Worm (Caenorhabditis elegans) whole organism, young adult: ENCODE data around the gene T08H10.3.

Source experiments
- Y53F4B.3 ChIP-seq: fragments of 200-800 bp; sonication (Bioruptor generic); IDR thresholded peaks from 2 replicates; pipeline ENCODE4 v1.3.6; 2022; ENCODE audit warnings: missing genetic modification reagents, missing genetic modification characterization, missing compliant biosample characterization
- atf-7 ChIP-seq: sonication (generic microtip); optimal IDR thresholded peaks from 2 replicates; lab custom pipeline; 2017; ENCODE audit warnings: mild to moderate bottlenecking, missing genetic modification characterization, missing compliant biosample characterization
- ceh-27 ChIP-seq: fragments of 200-800 bp; sonication (Bioruptor generic); optimal IDR thresholded peaks from 2 replicates; lab custom pipeline; 2018; ENCODE audit warnings: mild to moderate bottlenecking, missing genetic modification characterization, moderate library complexity, missing compliant biosample characterization
- madf-3 ChIP-seq: fragments of 200-800 bp; sonication (Bioruptor generic); IDR thresholded peaks from 2 replicates; pipeline ENCODE4 v1.3.6; 2022; ENCODE audit warnings: missing genetic modification reagents, missing genetic modification characterization, missing compliant biosample characterization
- nhr-90 ChIP-seq: sonication (generic microtip); optimal IDR thresholded peaks from 2 replicates; lab custom pipeline; 2016; ENCODE audit warnings: missing genotype, mild to moderate bottlenecking, missing genetic modification characterization, missing compliant biosample characterization
- tbp1 ChIP-seq: fragments of 200-800 bp; sonication (Bioruptor generic); optimal IDR thresholded peaks from 2 replicates; lab custom pipeline; 2018; ENCODE audit warnings: mild to moderate bottlenecking, missing genetic modification characterization, missing compliant biosample characterization

DNA sequence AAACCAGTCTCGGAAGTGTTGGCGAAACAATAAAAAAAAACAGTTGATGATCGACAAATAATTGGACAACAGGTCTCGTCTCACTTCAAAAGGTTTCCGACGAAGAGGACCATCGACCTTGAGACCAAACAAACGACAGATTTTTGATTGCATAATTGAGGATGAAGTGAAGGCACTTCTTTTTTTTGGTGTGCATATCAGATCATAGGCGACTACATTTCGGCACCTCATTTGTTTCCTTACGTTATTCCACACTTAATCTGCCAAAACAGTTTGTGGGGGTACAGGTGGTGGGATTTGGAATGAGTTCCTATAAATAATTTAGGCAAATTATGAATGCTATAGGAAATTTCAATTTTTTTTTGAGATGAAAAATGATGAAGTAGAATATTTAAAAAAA lies 15.5 kb downstream of the T08H10.3 start:
- TF ChIP-seq Y53F4B.3 (GFP tag; lab: Robert Waterston, UW): no peak
- TF ChIP-seq atf-7 (tag; lab: Kevin White, UChicago): no peak
- TF ChIP-seq nhr-90 (tag; lab: Kevin White, UChicago): no peak
- TF ChIP-seq tbp1: no peak
- no peak for TF ChIP-seq madf-3 (GFP tag; lab: Robert Waterston, UW)
- TF ChIP-seq ceh-27 (GFP tag; lab: Kevin White, UChicago): no peak
